Fruit fly (Drosophila melanogaster): ENCODE results near the gene CG3808.

Gene CG3808

DNA sequence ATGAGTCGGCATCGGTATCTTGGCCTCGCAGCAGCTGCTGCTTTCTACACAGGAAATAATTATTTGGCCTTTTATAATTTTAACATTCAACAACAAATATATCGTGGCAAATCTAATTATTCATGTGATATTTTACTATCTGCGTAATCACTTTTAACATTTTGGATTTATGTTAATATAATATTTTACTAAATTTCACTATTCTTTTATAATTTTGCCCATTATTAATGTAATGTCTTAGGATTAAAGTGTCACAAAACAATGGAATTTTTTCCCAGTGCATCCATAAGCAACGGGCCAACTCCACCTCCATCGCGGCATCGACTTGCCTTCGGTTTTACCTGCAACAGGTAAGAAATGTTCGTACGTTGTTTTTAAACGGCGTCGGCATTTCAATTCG is 42.1 kb upstream of the CG3808 start:
- TF ChIP-seq CG3281 (GFP tag; optimal IDR thresholded peaks at IDR 0.05) (peak; percentile 62), CG9932 (GFP tag; IDR thresholded peaks at IDR 0.05) (no peak), CG10979 (tag; optimal IDR thresholded peaks at IDR 0.05) (peak; percentile 97), CG4617 (GFP tag; optimal IDR thresholded peaks at IDR 0.05; ENCODE audit: borderline replicate concordance) (peak; percentile 22), H2.0 (GFP tag; IDR thresholded peaks at IDR 0.05) (peak; percentile 46; the same call in 1 of the 2 replicates), Sry-δ (GFP tag; optimal IDR thresholded peaks at IDR 0.05) (no peak), CG14667 (GFP tag; IDR thresholded peaks at IDR 0.05) (peak; percentile 58; the same call in 1 of the 2 replicates), Kr (GFP tag; optimal IDR thresholded peaks at IDR 0.05) (no peak), fd64A (GFP tag; optimal IDR thresholded peaks at IDR 0.05) (no peak), gro (GFP tag; optimal IDR thresholded peaks at IDR 0.05) (no peak), grn (GFP tag; optimal IDR thresholded peaks at IDR 0.05) (no peak), hkb (optimal IDR thresholded peaks at IDR 0.05) (no peak), hkb (GFP tag; IDR thresholded peaks at IDR 0.05) (peak; percentile 75), CG1603 (tag; optimal IDR thresholded peaks at IDR 0.05) (peak; percentile 77), Drgx (GFP tag; IDR thresholded peaks at IDR 0.05) (peak; percentile 83), CG6175 (GFP tag; IDR thresholded peaks at IDR 0.05) (no peak), disco-r (GFP tag; optimal IDR thresholded peaks at IDR 0.05) (no peak), gsb (GFP tag; IDR thresholded peaks at IDR 0.05) (no peak), gce (GFP tag; IDR thresholded peaks at IDR 0.05) (0 out of 3 replicates have a peak, but pooled peaks have one; percentile 56), CG32772 (GFP tag; IDR thresholded peaks at IDR 0.05) (peak; percentile 66), fd3F (GFP tag; optimal IDR thresholded peaks at IDR 0.05) (peak; percentile 46), run (tag; optimal IDR thresholded peaks at IDR 0.05) (peak; percentile 79), CG1024 (GFP tag; IDR thresholded peaks at IDR 0.05) (peak; percentile 57; the same call in 1 of the 2 replicates), CG11723 (GFP tag; optimal IDR thresholded peaks at IDR 0.05) (peak; percentile 62), twi (tag; optimal IDR thresholded peaks at IDR 0.05) (peak; percentile 81), fru (optimal IDR thresholded peaks at IDR 0.05) (no peak), CG34224 (GFP tag; IDR thresholded peaks at IDR 0.05; ENCODE audit: partially characterized antibody) (no peak), NFAT (GFP tag; IDR thresholded peaks at IDR 0.05) (no peak), insv (GFP tag; optimal IDR thresholded peaks at IDR 0.05) (peak in 1 of 2 experiments; percentile 6), CG31441 (GFP tag; IDR thresholded peaks at IDR 0.05) (peak; percentile 96), Antp (GFP tag; optimal IDR thresholded peaks at IDR 0.05) (no peak), maf-S (GFP tag; optimal IDR thresholded peaks at IDR 0.05) (no peak), ap (GFP tag; IDR thresholded peaks at IDR 0.05) (peak; percentile 59), CG9817 (tag; optimal IDR thresholded peaks at IDR 0.05) (peak; percentile 32), CG6689 (GFP tag; IDR thresholded peaks at IDR 0.05) (peak; percentile 84), Hand (GFP tag; optimal IDR thresholded peaks at IDR 0.05) (no peak), CG11093 (GFP tag; IDR thresholded peaks at IDR 0.05) (peak; percentile 73), ind (GFP tag; optimal IDR thresholded peaks at IDR 0.05) (peak; percentile 68), CG14014 (GFP tag; IDR thresholded peaks at IDR 0.05) (peak; percentile 34; the same call in 1 of the 2 replicates), tap (tag; optimal IDR thresholded peaks at IDR 0.05) (peak; percentile 82), CG3847 (GFP tag; IDR thresholded peaks at IDR 0.05) (peak; percentile 43; the same call in 1 of the 2 replicates), Lim3 (GFP tag; IDR thresholded peaks at IDR 0.05) (no peak), ac (GFP tag; optimal IDR thresholded peaks at IDR 0.05) (peak; percentile 97), Nf-YA (GFP tag; IDR thresholded peaks at IDR 0.05) (0 out of 2 replicates have a peak, but pooled peaks have one; percentile 34), CG6813 (GFP tag; optimal IDR thresholded peaks at IDR 0.05) (peak; percentile 77), gfzf (GFP tag; optimal IDR thresholded peaks at IDR 0.05) (no peak), jumu (GFP tag; optimal IDR thresholded peaks at IDR 0.05) (peak; percentile 7), CG17829 (tag; optimal IDR thresholded peaks at IDR 0.05) (peak; percentile 97), ci (GFP tag; IDR thresholded peaks at IDR 0.05) (peak; percentile 78; the same call in 2 of the 3 replicates), CG10431 (GFP tag; optimal IDR thresholded peaks at IDR 0.05) (peak; percentile 69), ATbp (GFP tag; optimal IDR thresholded peaks at IDR 0.05) (peak; percentile 78), CG11456 (GFP tag; IDR thresholded peaks at IDR 0.05) (no peak)
